Worm (Caenorhabditis elegans): ENCODE results near the gene cct-8.

Gene cct-8

DNA sequence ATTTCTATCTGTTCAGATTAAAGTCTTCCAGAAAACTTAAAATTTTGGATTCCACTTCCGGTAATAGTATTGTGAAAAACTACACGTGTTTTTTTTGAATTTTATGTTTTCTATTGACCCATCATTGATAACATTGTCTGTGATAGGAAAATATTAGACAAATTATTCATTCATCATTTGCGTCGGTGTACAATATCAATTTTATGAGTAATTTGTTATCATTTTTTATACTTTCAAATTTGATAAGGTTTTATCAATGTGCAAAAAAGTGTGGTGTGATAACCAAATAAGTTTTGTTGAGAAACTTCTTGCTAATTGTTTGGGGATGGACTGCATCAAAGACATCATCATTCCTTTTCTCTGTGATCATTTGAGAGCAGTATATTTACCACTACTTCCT lies 18.2 kb downstream of the cct-8 start (continued):
- TF ChIP-seq hlh-11 (tag; optimal IDR thresholded peaks at IDR 0.05) (peak; percentile 10), T26A8.4 (GFP tag; IDR thresholded peaks at IDR 0.05) (no peak), nhr-77 (tag; optimal IDR thresholded peaks at IDR 0.05) (peak; percentile 65), spr-1 (tag; optimal IDR thresholded peaks at IDR 0.05) (no peak), lin-1 (GFP tag; IDR thresholded peaks at IDR 0.05) (no peak), unc-39 (tag; optimal IDR thresholded peaks at IDR 0.05) (no peak), F37D6.2 (tag; optimal IDR thresholded peaks at IDR 0.05) (no peak), F49E8.2 (tag; optimal IDR thresholded peaks at IDR 0.05; ENCODE audit: borderline replicate concordance) (no peak), pqm-1 (tag; optimal IDR thresholded peaks at IDR 0.05) (peak; percentile 76), unc-130 (GFP tag; optimal IDR thresholded peaks at IDR 0.05) (no peak), dmd-8 (GFP tag; IDR thresholded peaks at IDR 0.05) (no peak), jun-1 (tag; optimal IDR thresholded peaks at IDR 0.05) (no peak), lin-13 (GFP tag; optimal IDR thresholded peaks at IDR 0.05) (no peak), daf-8 (GFP tag; IDR thresholded peaks at IDR 0.05) (no peak), F26F4.8 (GFP tag; conservative IDR thresholded peaks at IDR 0.05) (no peak), nhr-28 (tag; optimal IDR thresholded peaks at IDR 0.05) (peak; percentile 71)

DNA sequence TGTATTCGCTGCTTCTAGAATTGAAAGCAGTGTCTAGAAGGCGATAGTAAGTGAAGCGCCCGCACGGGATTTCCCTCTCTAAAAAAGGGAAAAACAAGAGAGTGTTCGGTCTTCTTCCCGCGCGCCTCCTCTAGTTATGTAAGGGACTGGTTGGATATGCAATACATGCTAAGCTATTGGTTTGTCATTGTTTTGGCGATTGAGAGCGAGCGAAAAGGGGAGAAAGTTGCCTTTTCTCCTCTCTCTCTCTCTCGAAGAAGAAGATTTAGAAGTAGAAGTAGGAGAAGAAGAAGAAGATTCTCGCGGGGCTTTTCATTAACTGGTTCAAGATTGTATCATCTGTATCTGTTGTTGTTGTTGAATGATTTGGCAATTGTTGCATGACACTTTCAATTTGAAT lies 19.7 kb downstream of the cct-8 start:
- TF ChIP-seq ces-1 (GFP tag; optimal IDR thresholded peaks at IDR 0.05) (no peak), skn-1 (tag; optimal IDR thresholded peaks at IDR 0.05) (no peak), ztf-11 (tag; optimal IDR thresholded peaks at IDR 0.05) (no peak), dve-1 (tag; optimal IDR thresholded peaks at IDR 0.05; ENCODE audit: insufficient read depth) (no peak), lin-38 (GFP tag; IDR thresholded peaks at IDR 0.05) (no peak), nhr-48 (tag; optimal IDR thresholded peaks at IDR 0.05) (no peak), fos-1 (tag; optimal IDR thresholded peaks at IDR 0.05) (no peak), mxl-2 (GFP tag; conservative IDR thresholded peaks at IDR 0.05) (no peak), daf-12 (tag; optimal IDR thresholded peaks at IDR 0.05) (no peak), hmg-1.1 (GFP tag; IDR thresholded peaks at IDR 0.05) (no peak), duxl-1 (tag; optimal IDR thresholded peaks at IDR 0.05; ENCODE audit: poor library complexity) (no peak), nhr-77 (tag; optimal IDR thresholded peaks at IDR 0.05) (no peak), T20F7.1 (GFP tag; optimal IDR thresholded peaks at IDR 0.05) (no peak), unc-39 (tag; optimal IDR thresholded peaks at IDR 0.05) (no peak), saeg-2 (GFP tag; IDR thresholded peaks at IDR 0.05) (no peak)

DNA sequence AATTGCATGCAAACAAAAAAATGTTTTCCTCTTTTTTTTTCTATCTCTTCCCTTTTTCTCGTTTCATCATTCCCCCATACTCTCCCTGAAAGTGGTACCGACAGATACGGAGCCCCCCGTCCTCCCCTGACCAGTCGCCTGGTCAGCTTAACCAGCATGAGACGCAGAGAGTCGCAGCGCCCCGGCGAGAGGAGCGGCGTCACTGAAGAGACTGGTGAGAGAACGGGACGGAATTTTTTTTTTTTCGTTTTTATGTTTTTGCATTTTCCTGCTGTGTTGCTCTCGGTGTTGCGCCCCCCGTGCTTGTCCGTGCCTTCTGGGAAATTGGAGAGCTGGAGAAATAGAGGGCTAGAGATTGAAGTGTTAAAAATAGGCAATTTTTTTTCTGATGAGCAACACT lies 23.3 kb downstream of the cct-8 start:
- TF ChIP-seq hlh-11 (tag; optimal IDR thresholded peaks at IDR 0.05) (peak; percentile 99), ztf-11 (tag; optimal IDR thresholded peaks at IDR 0.05) (no peak), ama-1 (optimal IDR thresholded peaks at IDR 0.05) (no peak), dpl-1 (GFP tag; optimal IDR thresholded peaks at IDR 0.05) (peak; percentile 56), pqm-1 (tag; optimal IDR thresholded peaks at IDR 0.05) (peak; percentile 11), nhr-28 (tag; optimal IDR thresholded peaks at IDR 0.05) (peak; percentile 54), fkh-10 (GFP tag; optimal IDR thresholded peaks at IDR 0.05) (peak; percentile 97), mes-2 (tag; optimal IDR thresholded peaks at IDR 0.05; ENCODE audit: poor library complexity, severe bottlenecking) (peak; percentile 67), duxl-1 (tag; optimal IDR thresholded peaks at IDR 0.05; ENCODE audit: poor library complexity) (peak; percentile 17), nhr-42 (GFP tag; IDR thresholded peaks at IDR 0.05) (peak; percentile 81), madf-9 (GFP tag; conservative IDR thresholded peaks at IDR 0.05) (0 out of 2 replicates have a peak, but pooled peaks have one; percentile 26), zfp-3 (GFP tag; conservative IDR thresholded peaks at IDR 0.05) (no peak), F49E8.2 (tag; optimal IDR thresholded peaks at IDR 0.05; ENCODE audit: borderline replicate concordance) (no peak), mep-1 (tag; optimal IDR thresholded peaks at IDR 0.05) (peak; percentile 84), ces-1 (GFP tag; optimal IDR thresholded peaks at IDR 0.05) (no peak), dmd-6 (GFP tag; IDR thresholded peaks at IDR 0.05) (peak; percentile 86), lin-38 (GFP tag; IDR thresholded peaks at IDR 0.05) (peak; percentile 54), daf-12 (tag; optimal IDR thresholded peaks at IDR 0.05) (no peak), nhr-6 (tag; optimal IDR thresholded peaks at IDR 0.05) (peak; percentile 52), gei-8 (GFP tag; optimal IDR thresholded peaks at IDR 0.05) (no peak), lsy-2 (tag; optimal IDR thresholded peaks at IDR 0.05) (peak; percentile 76 to 83), F37D6.2 (tag; optimal IDR thresholded peaks at IDR 0.05) (peak; percentile 81), php-3 (GFP tag; IDR thresholded peaks at IDR 0.05) (peak; percentile 59; the same call in 1 of the 2 replicates), mdl-1 (tag; optimal IDR thresholded peaks at IDR 0.05) (peak; percentile 86 to 94), aha-1 (tag) (peak; percentile 79), nhr-48 (tag; optimal IDR thresholded peaks at IDR 0.05) (peak; percentile 86), F10B5.3 (tag; optimal IDR thresholded peaks at IDR 0.05) (peak; percentile 46), pha-4 (GFP tag; IDR thresholded peaks at IDR 0.05) (peak; percentile 85), pha-4 (tag; optimal IDR thresholded peaks at IDR 0.05) (no peak), ceh-62 (tag; optimal IDR thresholded peaks at IDR 0.05) (no peak), jun-1 (tag; optimal IDR thresholded peaks at IDR 0.05) (no peak)

All from whole organism, L4 larva.